Fruit fly (Drosophila melanogaster) whole organism, wandering third instar larva: ENCODE results near the gene CG42673.

Source experiments
- Abd-B ChIP-seq: fragments of >200 bp; optimal IDR thresholded peaks from 2 replicates; lab custom pipeline; 2017; ENCODE audit warnings: missing biosample characterization, missing genetic modification characterization
- CG32264 ChIP-seq: fragments of 200-800 bp; sonication (Bioruptor generic); optimal IDR thresholded peaks from 2 replicates; lab custom pipeline; 2016; ENCODE audit warnings: missing biosample characterization, missing genetic modification characterization
- CG9705 ChIP-seq: fragments of 200-800 bp; sonication (Bioruptor generic); optimal IDR thresholded peaks from 2 replicates; lab custom pipeline; 2018; ENCODE audit warnings: missing biosample characterization, mild to moderate bottlenecking, missing genetic modification characterization
- CrebA ChIP-seq: fragments of 200-800 bp; sonication (Bioruptor generic); optimal IDR thresholded peaks from 2 replicates; lab custom pipeline; 2016; ENCODE audit warnings: missing biosample characterization, mild to moderate bottlenecking, missing genetic modification characterization, borderline replicate concordance
- Dfd ChIP-seq: fragments of >200 bp; optimal IDR thresholded peaks from 2 replicates; lab custom pipeline; 2017; ENCODE audit warnings: missing biosample characterization, missing genetic modification characterization
- Dif ChIP-seq: fragments of 200-275, 200-300 bp; sonication (Bioruptor generic); optimal IDR thresholded peaks from 2 replicates; lab custom pipeline; 2018; ENCODE audit warnings: missing biosample characterization, missing genetic modification characterization; ENCODE audit not compliant: partially characterized antibody
- GATAd ChIP-seq: sonication (Bioruptor generic); optimal IDR thresholded peaks from 2 replicates; lab custom pipeline; 2016; ENCODE audit warnings: missing biosample characterization, missing genetic modification characterization
- HLH106 ChIP-seq: fragments of 200-800 bp; optimal IDR thresholded peaks from 3 replicates; lab custom pipeline; 2019; ENCODE audit warnings: missing biosample characterization, mild to moderate bottlenecking, missing genetic modification characterization, moderate library complexity
- Hnf4 ChIP-seq: fragments of 200-800 bp; sonication (Bioruptor generic); optimal IDR thresholded peaks from 2 replicates; lab custom pipeline; 2016; ENCODE audit warnings: missing biosample characterization, mild to moderate bottlenecking, missing genetic modification characterization
- Hr78 ChIP-seq: fragments of >200 bp; optimal IDR thresholded peaks from 2 replicates; lab custom pipeline; 2017; ENCODE audit warnings: missing biosample characterization, missing genetic modification characterization
- Hr83 ChIP-seq: fragments of 200-300 bp; sonication (Bioruptor generic); optimal IDR thresholded peaks from 2 replicates; lab custom pipeline; 2016; ENCODE audit warnings: missing biosample characterization, mild to moderate bottlenecking, missing genetic modification characterization, moderate library complexity; ENCODE audit not compliant: poor library complexity, severe bottlenecking
- Jra ChIP-seq: sonication (Bioruptor generic); optimal IDR thresholded peaks from 2 replicates; lab custom pipeline; 2016; ENCODE audit warnings: missing biosample characterization, missing genetic modification characterization
- Mio ChIP-seq: sonication (Bioruptor generic); optimal IDR thresholded peaks from 2 replicates; lab custom pipeline; 2016; ENCODE audit warnings: missing biosample characterization, missing genetic modification characterization
- Myc ChIP-seq: fragments of >200 bp; optimal IDR thresholded peaks from 2 replicates; lab custom pipeline; 2017
- N ChIP-seq: fragments of >200 bp; optimal IDR thresholded peaks from 2 replicates; lab custom pipeline; 2018; ENCODE audit warnings: missing biosample characterization, missing external identifiers, missing genetic modification characterization
- OdsH ChIP-seq: fragments of 200-800 bp; sonication (Bioruptor generic); optimal IDR thresholded peaks from 2 replicates; lab custom pipeline; 2016; ENCODE audit warnings: missing biosample characterization, mild to moderate bottlenecking, missing genetic modification characterization
- Rel ChIP-seq, 2 experiments: fragments of 200-800 bp; sonication (Bioruptor generic) in 1 of 2; optimal IDR thresholded peaks; 2 replicates in 1 of 2; 3 replicates in 1 of 2; lab custom pipeline; 2016 to 2019; ENCODE audit warnings: mild to moderate bottlenecking in 2 of 2, missing biosample characterization in 2 of 2, missing genetic modification characterization in 2 of 2, moderate library complexity in 1 of 2
- Sp1 ChIP-seq: fragments of 200-800 bp; sonication (Bioruptor generic); optimal IDR thresholded peaks from 3 replicates; lab custom pipeline; 2019; ENCODE audit warnings: missing biosample characterization, mild to moderate bottlenecking, missing genetic modification characterization, moderate library complexity
- Vsx2 ChIP-seq: fragments of 200-300, 225-300 bp; sonication (Bioruptor generic); optimal IDR thresholded peaks from 2 replicates; lab custom pipeline; 2018; ENCODE audit warnings: missing biosample characterization, missing genetic modification characterization; ENCODE audit not compliant: partially characterized antibody
- br ChIP-seq: fragments of 200-800 bp; sonication (Bioruptor generic); optimal IDR thresholded peaks from 2 replicates; lab custom pipeline; 2016; ENCODE audit warnings: missing biosample characterization, missing genetic modification characterization
- brk ChIP-seq: fragments of 200-800 bp; sonication (Bioruptor generic); optimal IDR thresholded peaks from 2 replicates; lab custom pipeline; 2016; ENCODE audit warnings: missing biosample characterization, mild to moderate bottlenecking, missing genetic modification characterization
- dl ChIP-seq, 2 experiments: fragments of 175-275, 200-275 bp in 1 of 2; fragments of 200-275 bp in 1 of 2; sonication (Bioruptor generic); optimal IDR thresholded peaks; lab custom pipeline; 2018; ENCODE audit warnings: mild to moderate bottlenecking in 2 of 2, missing biosample characterization in 2 of 2, missing genetic modification characterization in 2 of 2, moderate library complexity in 2 of 2; ENCODE audit not compliant: partially characterized antibody in 2 of 2, insufficient read depth in 1 of 2
- dmrt93B ChIP-seq: fragments of 200-800 bp; sonication (Bioruptor generic); optimal IDR thresholded peaks from 2 replicates; lab custom pipeline; 2018; ENCODE audit warnings: missing biosample characterization, mild to moderate bottlenecking, missing genetic modification characterization
- dsf ChIP-seq: sonication (Bioruptor generic); optimal IDR thresholded peaks from 2 replicates; lab custom pipeline; 2016; ENCODE audit warnings: missing biosample characterization, missing genetic modification characterization, borderline replicate concordance
- ey ChIP-seq: fragments of 200-800 bp; sonication (Bioruptor generic); optimal IDR thresholded peaks from 2 replicates; lab custom pipeline; 2016; ENCODE audit warnings: missing biosample characterization, missing genetic modification characterization
- foxo ChIP-seq, 2 experiments: fragments of 200-800 bp; sonication (Bioruptor generic); optimal IDR thresholded peaks; 2 replicates in 1 of 2; 3 replicates in 1 of 2; lab custom pipeline; 2016 to 2017; ENCODE audit warnings: missing biosample characterization in 2 of 2, missing genetic modification characterization in 2 of 2
- fru ChIP-seq: fragments of 200-800 bp; sonication (Bioruptor generic); optimal IDR thresholded peaks from 3 replicates; lab custom pipeline; 2016; ENCODE audit warnings: missing biosample characterization, mild to moderate bottlenecking, missing genetic modification characterization
- h ChIP-seq: fragments of 200-800 bp; sonication (Bioruptor generic); optimal IDR thresholded peaks from 3 replicates; lab custom pipeline; 2016; ENCODE audit warnings: missing biosample characterization, mild to moderate bottlenecking, missing genetic modification characterization
- jim ChIP-seq: fragments of 175-275, 200-325 bp; sonication (Bioruptor generic); optimal IDR thresholded peaks from 2 replicates; lab custom pipeline; 2016; ENCODE audit warnings: missing biosample characterization, mild to moderate bottlenecking, missing genetic modification characterization
- lola ChIP-seq: fragments of >200 bp; optimal IDR thresholded peaks from 2 replicates; lab custom pipeline; 2017; ENCODE audit warnings: missing biosample characterization, missing genetic modification characterization
- pan ChIP-seq: fragments of >200 bp; optimal IDR thresholded peaks from 2 replicates; lab custom pipeline; 2017
- psq ChIP-seq: fragments of 200-800 bp; sonication (Bioruptor generic); optimal IDR thresholded peaks from 3 replicates; lab custom pipeline; 2017; ENCODE audit warnings: missing biosample characterization, mild to moderate bottlenecking, missing genetic modification characterization, moderate library complexity
- rgr ChIP-seq: fragments of 200-800 bp; sonication (Bioruptor generic); optimal IDR thresholded peaks from 3 replicates; lab custom pipeline; 2016; ENCODE audit warnings: missing biosample characterization, mild to moderate bottlenecking, missing genetic modification characterization
- sage ChIP-seq: fragments of 200-800 bp; sonication (Bioruptor generic); optimal IDR thresholded peaks from 2 replicates; lab custom pipeline; 2016; ENCODE audit warnings: missing biosample characterization, mild to moderate bottlenecking, missing genetic modification characterization
- sv ChIP-seq: fragments of 200-800 bp; sonication (Bioruptor generic); optimal IDR thresholded peaks from 3 replicates; lab custom pipeline; 2016; ENCODE audit warnings: missing biosample characterization, missing genetic modification characterization
- tai ChIP-seq: sonication (Bioruptor generic); optimal IDR thresholded peaks from 2 replicates; lab custom pipeline; 2016; ENCODE audit warnings: missing biosample characterization, missing genetic modification characterization
- usp ChIP-seq: fragments of >200 bp; optimal IDR thresholded peaks from 2 replicates; lab custom pipeline; 2017; ENCODE audit warnings: missing biosample characterization, missing genetic modification characterization
- woc ChIP-seq: sonication (Bioruptor generic); optimal IDR thresholded peaks from 2 replicates; lab custom pipeline; 2016; ENCODE audit warnings: missing biosample characterization, mild to moderate bottlenecking, missing genetic modification characterization

CG42673 gene

dm6 chr3L:9614589-9615442 is 67.8 kb downstream of the CG42673 start, which contains the start of gene LanB2:
LanB2 (plus strand) TSS chr3L:9614914.
- TF ChIP-seq fru (GFP tag; lab: Kevin White, UChicago) (no peak), rgr (GFP tag; lab: Kevin White, UChicago) (peak; percentile 34), Hnf4 (GFP tag; lab: Kevin White, UChicago) (no peak), pan (lab: Kevin White, UChicago) (no peak), Vsx2 (GFP tag; lab: Kevin White, UChicago) (no peak), sage (GFP tag; lab: Kevin White, UChicago) (no peak), HLH106 (tag; lab: Kevin White, UChicago) (no peak), lola (GFP tag; lab: Kevin White, UChicago) (no peak), Myc (lab: Kevin White, UChicago) (no peak), CG9705 (GFP tag; lab: Kevin White, UChicago) (no peak), tai (GFP tag; lab: Kevin White, UChicago) (no peak), Abd-B (GFP tag; lab: Kevin White, UChicago) (no peak), Hr83 (GFP tag; lab: Kevin White, UChicago) (peak; percentile 47), br (GFP tag; lab: Kevin White, UChicago) (no peak), Jra (GFP tag; lab: Kevin White, UChicago) (no peak), Sp1 (GFP tag; lab: Kevin White, UChicago) (no peak), jim (GFP tag; lab: Kevin White, UChicago) (no peak), Mio (GFP tag; lab: Kevin White, UChicago) (no peak), sv (GFP tag; lab: Kevin White, UChicago) (no peak), OdsH (GFP tag; lab: Kevin White, UChicago) (peak; percentile 22), Hr78 (no peak), brk (no peak), N (no peak), dmrt93B (GFP tag; lab: Kevin White, UChicago) (no peak), CrebA (GFP tag; lab: Kevin White, UChicago) (peak; percentile 19), dl (GFP tag; optimal IDR thresholded peaks at IDR 0.05; lab: Kevin White, UChicago; ENCODE audit: insufficient read depth in 1 of 2, partially characterized antibody in 2 of 2) (peak; percentile 72 to 76), usp (GFP tag; lab: Kevin White, UChicago) (no peak), Dfd (no peak), psq (GFP tag; lab: Kevin White, UChicago) (peak; percentile 31), foxo (GFP tag; optimal IDR thresholded peaks at IDR 0.05; lab: Kevin White, UChicago) (peak in 1 of 2 experiments; percentile 24), h (GFP tag; lab: Kevin White, UChicago) (peak; percentile 4), CG32264 (GFP tag; lab: Kevin White, UChicago) (no peak), GATAd (GFP tag; lab: Kevin White, UChicago) (no peak), Dif (GFP tag; lab: Kevin White, UChicago) (peak; percentile 69), dsf (GFP tag; lab: Kevin White, UChicago) (no peak), ey (GFP tag; lab: Kevin White, UChicago) (no peak), Rel (GFP tag; optimal IDR thresholded peaks at IDR 0.05; lab: Kevin White, UChicago) (no peak), Rel (tag; optimal IDR thresholded peaks at IDR 0.05; lab: Kevin White, UChicago) (peak; percentile 20), woc (GFP tag; lab: Kevin White, UChicago) (no peak)
